Worm (Caenorhabditis elegans) whole organism, L2 larva: Measurements from ENCODE around the gene str-226.
"Not testable (repeated sequence)": the region's sequence is repeated elsewhere in the genome, so short reads cannot be mapped to it uniquely, and the experiment has no call there.

ENCODE experiments used
- C34F6.9 ChIP-seq: fragments of 150-350 bp; optimal IDR thresholded peaks from 2 replicates; lab custom pipeline; 2014; ENCODE audit warnings: missing biosample characterization, missing genetic modification characterization
- R02D3.7 ChIP-seq: fragments of 150-350 bp; optimal IDR thresholded peaks from 2 replicates; lab custom pipeline; 2014; ENCODE audit warnings: missing biosample characterization, missing genetic modification characterization
- ZK546.5 ChIP-seq: sonication (generic microtip); optimal IDR thresholded peaks from 2 replicates; lab custom pipeline; 2017; ENCODE audit warnings: missing biosample characterization, missing genetic modification characterization
- alr-1 ChIP-seq: fragments of 150-350 bp; optimal IDR thresholded peaks from 2 replicates; lab custom pipeline; 2014; ENCODE audit warnings: missing biosample characterization, missing genetic modification characterization
- aly-2 ChIP-seq: fragments of 150-350 bp; optimal IDR thresholded peaks from 2 replicates; lab custom pipeline; 2014; ENCODE audit warnings: missing biosample characterization, missing genetic modification characterization
- ceh-16 ChIP-seq: fragments of 150-350 bp; optimal IDR thresholded peaks from 2 replicates; lab custom pipeline; 2014; ENCODE audit warnings: missing biosample characterization, missing genetic modification characterization
- dmd-4 ChIP-seq: sonication (generic microtip); optimal IDR thresholded peaks from 2 replicates; lab custom pipeline; 2017; ENCODE audit warnings: missing biosample characterization, missing genetic modification characterization
- egl-27 ChIP-seq: sonication (generic microtip); optimal IDR thresholded peaks from 3 replicates; lab custom pipeline; 2017; ENCODE audit warnings: missing biosample characterization, missing genetic modification reagents, missing genetic modification characterization
- elt-1 ChIP-seq: fragments of 150-350 bp; optimal IDR thresholded peaks from 2 replicates; lab custom pipeline; 2014; ENCODE audit warnings: missing biosample characterization, missing genetic modification characterization
- elt-3 ChIP-seq: sonication (generic microtip); optimal IDR thresholded peaks from 2 replicates; lab custom pipeline; 2017; ENCODE audit warnings: missing biosample characterization, missing genetic modification characterization
- fos-1 ChIP-seq: fragments of 150-350 bp; optimal IDR thresholded peaks from 2 replicates; lab custom pipeline; 2014; ENCODE audit warnings: missing biosample characterization, missing genetic modification characterization
- gmeb-1 ChIP-seq: fragments of 150-350 bp; optimal IDR thresholded peaks from 2 replicates; lab custom pipeline; 2014; ENCODE audit warnings: missing biosample characterization, missing genetic modification characterization
- lin-11 ChIP-seq: fragments of 150-350 bp; sonication (generic microtip); optimal IDR thresholded peaks from 2 replicates; lab custom pipeline; 2014; ENCODE audit warnings: missing biosample characterization, missing genetic modification characterization, inconsistent platforms, mixed read lengths
- lin-13 ChIP-seq: fragments of 150-350 bp; optimal IDR thresholded peaks from 2 replicates; lab custom pipeline; 2014; ENCODE audit warnings: missing biosample characterization, missing genetic modification reagents, missing genetic modification characterization
- lin-39 ChIP-seq: fragments of 150-350 bp; optimal IDR thresholded peaks from 2 replicates; lab custom pipeline; 2014; ENCODE audit warnings: missing biosample characterization, missing genetic modification reagents, missing genetic modification characterization
- mab-5 ChIP-seq: fragments of 150-350 bp; optimal IDR thresholded peaks from 2 replicates; lab custom pipeline; 2014; ENCODE audit warnings: missing biosample characterization, missing genetic modification characterization
- mdl-1 ChIP-seq, 2 experiments: fragments of 150-350 bp in 1 of 2; sonication (generic microtip) in 1 of 2; optimal IDR thresholded peaks; 2 replicates each; lab custom pipeline; 2017; ENCODE audit warnings: missing biosample characterization in 2 of 2, missing genetic modification characterization in 2 of 2
- nhr-11 ChIP-seq: fragments of 150-350 bp; optimal IDR thresholded peaks from 2 replicates; lab custom pipeline; 2014; ENCODE audit warnings: missing biosample characterization, missing genetic modification characterization
- nhr-12 ChIP-seq: fragments of 150-350 bp; optimal IDR thresholded peaks from 2 replicates; lab custom pipeline; 2014; ENCODE audit warnings: missing biosample characterization, missing genetic modification characterization
- nhr-23 ChIP-seq: fragments of 150-350 bp; optimal IDR thresholded peaks from 2 replicates; lab custom pipeline; 2014; ENCODE audit warnings: missing biosample characterization, missing genetic modification reagents, missing genetic modification characterization
- nhr-237 ChIP-seq: fragments of 150-350 bp; optimal IDR thresholded peaks from 2 replicates; lab custom pipeline; 2014; ENCODE audit warnings: missing biosample characterization, missing genetic modification characterization
- nhr-6 ChIP-seq: fragments of 150-350 bp; optimal IDR thresholded peaks from 2 replicates; lab custom pipeline; 2014; ENCODE audit warnings: missing biosample characterization, missing genetic modification characterization
- nhr-77 ChIP-seq: fragments of 150-350 bp; optimal IDR thresholded peaks from 2 replicates; lab custom pipeline; 2014; ENCODE audit warnings: missing biosample characterization, missing genetic modification characterization
- sem-4 ChIP-seq: fragments of 150-350 bp; optimal IDR thresholded peaks from 2 replicates; lab custom pipeline; 2014; ENCODE audit warnings: missing biosample characterization, missing genetic modification reagents, missing genetic modification characterization
- sma-3 ChIP-seq: sonication (generic microtip); optimal IDR thresholded peaks from 2 replicates; lab custom pipeline; 2016; ENCODE audit warnings: missing genetic modification reagents, missing genetic modification characterization, missing compliant biosample characterization
- unc-39 ChIP-seq: fragments of 150-350 bp; optimal IDR thresholded peaks from 2 replicates; lab custom pipeline; 2014; ENCODE audit warnings: missing biosample characterization, missing genetic modification characterization
- ztf-11 ChIP-seq: sonication (generic microtip); optimal IDR thresholded peaks from 2 replicates; lab custom pipeline; 2017; ENCODE audit warnings: missing biosample characterization, missing genetic modification characterization
- ztf-4 ChIP-seq: fragments of 150-350 bp; optimal IDR thresholded peaks from 2 replicates; lab custom pipeline; 2014; ENCODE audit warnings: missing biosample characterization, missing genetic modification characterization

Gene str-226

DNA sequence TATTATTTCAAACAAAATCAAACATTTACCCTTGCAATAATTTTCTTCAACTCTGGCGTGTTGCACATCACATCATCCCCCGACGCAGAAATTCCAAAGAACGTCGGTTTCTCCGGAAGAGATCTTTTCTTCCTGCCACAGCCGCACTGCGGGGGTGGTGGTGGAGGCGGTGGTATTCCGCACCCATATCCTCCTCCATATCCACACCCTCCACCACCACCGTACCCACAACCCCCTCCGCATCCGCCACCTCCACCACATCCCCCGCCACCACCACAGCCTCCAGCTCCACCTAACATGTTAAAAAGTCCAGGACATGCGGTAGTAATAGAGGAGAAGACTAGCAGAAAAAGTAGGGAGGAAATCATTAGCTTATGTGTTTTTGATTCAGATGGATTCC is 42.4 kb downstream of the str-226 start, which contains the start of gene grl-29:
Gene grl-29 (minus strand): TSS at position 368 of the 400 bp plus-strand sequence.
- TF ChIP-seq elt-1 (tag; lab: Kevin White, UChicago) (no peak), nhr-23 (tag; lab: Kevin White, UChicago) (no peak), elt-3 (tag; lab: Kevin White, UChicago) (no peak), sma-3 (GFP tag; lab: Kevin White, UChicago) (no peak), ztf-11 (tag; lab: Kevin White, UChicago) (no peak), egl-27 (tag; lab: Kevin White, UChicago) (no peak), lin-11 (no peak), ceh-16 (tag; lab: Kevin White, UChicago) (no peak), mab-5 (tag; lab: Kevin White, UChicago) (no peak), R02D3.7 (tag; lab: Kevin White, UChicago) (no peak), ZK546.5 (tag; lab: Kevin White, UChicago) (no peak), nhr-6 (no peak), dmd-4 (tag; lab: Kevin White, UChicago) (no peak), lin-39 (tag; lab: Kevin White, UChicago) (no peak), ztf-4 (tag; lab: Kevin White, UChicago) (no peak), aly-2 (tag; lab: Kevin White, UChicago) (no peak), nhr-12 (tag; lab: Kevin White, UChicago) (no peak)

DNA sequence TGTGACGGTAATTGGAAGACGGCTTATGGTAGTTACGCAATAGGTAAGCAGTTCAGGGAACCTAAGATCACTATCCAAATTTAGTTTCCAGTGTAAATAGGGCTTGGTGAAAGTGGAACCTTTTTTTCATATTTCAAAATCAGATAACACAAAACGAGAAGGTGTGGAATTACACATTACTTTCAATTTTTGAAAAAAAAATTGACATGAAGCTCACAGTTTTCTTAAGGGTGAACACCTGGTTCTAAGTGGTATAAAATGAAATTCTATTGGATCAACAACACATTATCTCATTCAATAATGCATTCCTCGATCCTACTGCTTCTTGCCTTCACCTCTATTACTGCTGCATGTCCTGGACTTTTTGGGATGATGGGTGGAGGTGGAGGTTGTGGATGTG is 43.5 kb downstream of the str-226 start, which contains the start of gene grl-30:
Gene grl-30 (plus strand): TSS at position 301 of the 400 bp plus-strand sequence.
- TF ChIP-seq gmeb-1 (tag; lab: Kevin White, UChicago) = no peak
- TF ChIP-seq nhr-11 (tag; lab: Kevin White, UChicago) = no peak
- TF ChIP-seq aly-2 (tag; lab: Kevin White, UChicago) = no peak
- TF ChIP-seq lin-13 (GFP tag; lab: Kevin White, UChicago) = no peak
- TF ChIP-seq lin-11 = no peak
- TF ChIP-seq dmd-4 (tag; lab: Kevin White, UChicago) = no peak
- TF ChIP-seq nhr-77 (tag; lab: Kevin White, UChicago) = no peak
- no peak for TF ChIP-seq C34F6.9 (tag; lab: Kevin White, UChicago)
- no peak for TF ChIP-seq ceh-16 (tag; lab: Kevin White, UChicago)
- no peak for TF ChIP-seq fos-1 (tag; lab: Kevin White, UChicago)
- no peak for TF ChIP-seq unc-39

DNA sequence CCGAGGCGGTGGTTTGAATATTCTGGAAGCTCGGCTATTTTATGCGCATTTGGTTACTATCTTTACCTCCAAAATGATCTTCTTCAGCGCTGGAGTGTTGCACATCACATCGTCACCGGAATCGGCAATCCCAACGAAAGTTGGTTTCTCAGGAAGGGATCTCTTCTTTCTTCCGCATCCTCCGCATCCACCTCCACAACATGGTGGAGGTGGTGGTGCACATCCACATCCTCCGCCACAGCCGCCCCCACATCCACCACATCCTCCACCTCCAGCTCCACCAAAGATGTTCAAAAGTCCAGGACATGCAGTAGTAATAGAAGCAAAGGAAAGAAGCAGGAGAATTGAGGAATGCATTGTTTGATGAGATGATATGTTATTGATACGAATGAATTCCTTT is 44.9 kb downstream of the str-226 start, which contains the start of gene grl-31:
Gene grl-31 (minus strand): TSS at position 357 of the 400 bp plus-strand sequence.
- TF ChIP-seq sma-3 (GFP tag; lab: Kevin White, UChicago) = no peak
- no peak for TF ChIP-seq nhr-23 (tag; lab: Kevin White, UChicago)
- TF ChIP-seq alr-1 = no peak
- no peak for TF ChIP-seq mdl-1 (tag; optimal IDR thresholded peaks at IDR 0.05; lab: Kevin White, UChicago)
- no peak for TF ChIP-seq R02D3.7 (tag; lab: Kevin White, UChicago)
- no peak for TF ChIP-seq C34F6.9 (tag; lab: Kevin White, UChicago)

DNA sequence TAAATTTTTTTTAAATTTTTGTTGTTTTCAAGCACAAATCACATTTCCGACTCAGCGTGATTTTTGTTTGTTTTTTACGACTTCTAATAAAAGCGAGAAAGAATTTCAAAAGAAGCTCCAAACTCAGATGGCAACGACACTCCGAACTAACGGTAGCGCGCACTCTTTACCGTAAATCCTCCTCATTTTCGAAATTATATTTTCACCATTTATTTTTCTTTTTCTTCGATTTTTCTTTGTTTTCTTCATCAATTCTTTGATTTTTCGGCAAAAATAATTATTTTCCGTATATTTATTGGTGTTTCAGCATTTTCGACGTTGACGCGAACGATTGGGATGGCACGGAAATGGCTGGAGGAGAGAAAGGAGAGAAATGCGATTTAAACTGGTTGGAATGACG is 46.3 kb downstream of the str-226 start, which contains the start of gene T24A6.1:
Gene T24A6.1 (plus strand): TSS at position 301 of the 400 bp plus-strand sequence.
- TF ChIP-seq lin-13 (GFP tag; lab: Kevin White, UChicago); fos-1 (tag; lab: Kevin White, UChicago); ceh-16 (tag; lab: Kevin White, UChicago): not testable (repeated sequence)

DNA sequence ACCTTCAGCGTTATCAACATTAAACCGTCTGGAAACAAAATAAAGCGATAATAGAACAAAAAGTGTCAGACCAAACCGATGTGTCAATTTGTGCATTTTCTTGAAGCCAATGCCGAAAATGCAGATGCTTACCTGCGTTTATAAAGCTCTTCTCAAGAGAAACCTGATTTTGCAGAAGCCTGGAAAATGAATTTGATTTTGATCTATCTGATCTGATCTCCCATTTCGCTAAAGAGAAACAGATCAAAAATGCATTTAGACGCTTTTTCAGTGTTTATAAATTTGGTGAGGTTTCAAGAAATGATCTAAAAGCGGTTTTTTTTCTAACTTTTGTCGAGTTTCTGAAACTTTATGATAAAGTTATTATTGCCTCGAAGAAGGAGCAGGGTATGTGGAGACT is 50.3 kb downstream of the str-226 start, which contains the start of gene T24A6.16:
Gene T24A6.16 (minus strand): TSS at position 101 of the 400 bp plus-strand sequence.
- TF ChIP-seq nhr-23 (tag; lab: Kevin White, UChicago); nhr-237 (tag; lab: Kevin White, UChicago); sem-4: not testable (repeated sequence)
